Worm (Caenorhabditis elegans) whole organism, mixed stage, embryonic: ENCODE measurements around the gene cln-3.3.
A peak's percentile ranks its signal among the peaks of the same experiment; 100 is the strongest.
"Not testable (repeated sequence)": the region's sequence is repeated elsewhere in the genome, so short reads cannot be mapped to it uniquely, and the experiment has no call there.

Experiments
- M03D4.4 ChIP-seq: sonication (generic microtip); optimal IDR thresholded peaks from 2 replicates; lab custom pipeline; 2017; ENCODE audit warnings: mild to moderate bottlenecking, missing genetic modification characterization, missing compliant biosample characterization
- bed-3 ChIP-seq: fragments of 200-800 bp; sonication (Bioruptor generic); optimal IDR thresholded peaks from 3 replicates; lab custom pipeline; 2018; ENCODE audit warnings: mild to moderate bottlenecking, missing genetic modification characterization, moderate library complexity, missing compliant biosample characterization
- blmp-1 ChIP-seq: fragments of 150-350 bp; optimal IDR thresholded peaks from 2 replicates; lab custom pipeline; 2014; ENCODE audit warnings: missing biosample characterization, missing genetic modification characterization
- ceh-83 ChIP-seq: fragments of 200-800 bp; sonication (Bioruptor generic); optimal IDR thresholded peaks from 2 replicates; lab custom pipeline; 2018; ENCODE audit warnings: mild to moderate bottlenecking, missing genetic modification characterization, missing compliant biosample characterization
- ces-1 ChIP-seq: fragments of 150-350 bp; optimal IDR thresholded peaks from 2 replicates; lab custom pipeline; 2014; ENCODE audit warnings: missing biosample characterization, missing genetic modification reagents, missing genetic modification characterization
- cnd-1 ChIP-seq: fragments of 200-800 bp; sonication (Bioruptor generic); optimal IDR thresholded peaks from 2 replicates; lab custom pipeline; 2018; ENCODE audit warnings: mild to moderate bottlenecking, missing genetic modification characterization, missing compliant biosample characterization
- elt-3 ChIP-seq: fragments of 150-350 bp; optimal IDR thresholded peaks from 2 replicates; lab custom pipeline; 2014; ENCODE audit warnings: missing biosample characterization, missing genetic modification characterization
- flh-1 ChIP-seq: fragments of 200-800 bp; sonication (Bioruptor generic); optimal IDR thresholded peaks from 2 replicates; lab custom pipeline; 2018; ENCODE audit warnings: mild to moderate bottlenecking, missing genetic modification characterization, moderate library complexity, missing compliant biosample characterization
- hlh-1 ChIP-seq: fragments of 150-350 bp; optimal IDR thresholded peaks from 2 replicates; lab custom pipeline; 2014; ENCODE audit warnings: missing biosample characterization, missing genetic modification reagents, missing genetic modification characterization
- lin-13 ChIP-seq: fragments of 150-350 bp; optimal IDR thresholded peaks from 2 replicates; lab custom pipeline; 2014; ENCODE audit warnings: missing biosample characterization, missing genetic modification characterization
- lin-32 ChIP-seq: fragments of 200-800 bp; sonication (Bioruptor generic); optimal IDR thresholded peaks from 2 replicates; lab custom pipeline; 2018; ENCODE audit warnings: mild to moderate bottlenecking, missing genetic modification characterization, missing compliant biosample characterization
- mep-1 ChIP-seq: fragments of 150-350 bp; optimal IDR thresholded peaks from 2 replicates; lab custom pipeline; 2017; ENCODE audit warnings: missing biosample characterization, missing genetic modification reagents, missing genetic modification characterization, inconsistent platforms
- mls-2 ChIP-seq: sonication (generic microtip); optimal IDR thresholded peaks from 2 replicates; lab custom pipeline; 2016; ENCODE audit warnings: mild to moderate bottlenecking, missing genetic modification characterization, moderate library complexity, missing compliant biosample characterization
- nhr-12 ChIP-seq: fragments of 150-350 bp; optimal IDR thresholded peaks from 2 replicates; lab custom pipeline; 2014; ENCODE audit warnings: missing biosample characterization, missing genetic modification characterization
- nhr-237 ChIP-seq: fragments of 150-350 bp; optimal IDR thresholded peaks from 2 replicates; lab custom pipeline; 2014; ENCODE audit warnings: missing biosample characterization, missing genetic modification characterization
- nhr-28 ChIP-seq: fragments of 150-350 bp; optimal IDR thresholded peaks from 2 replicates; lab custom pipeline; 2014; ENCODE audit warnings: missing biosample characterization, missing genetic modification characterization
- nhr-76 ChIP-seq: sonication (generic microtip); optimal IDR thresholded peaks from 2 replicates; lab custom pipeline; 2017; ENCODE audit warnings: missing biosample characterization, missing genetic modification characterization
- pha-4 ChIP-seq: fragments of 150-350 bp; optimal IDR thresholded peaks from 2 replicates; lab custom pipeline; 2018; ENCODE audit warnings: missing biosample characterization, missing genetic modification reagents, missing genetic modification characterization
- sem-2 ChIP-seq: fragments of 200-800 bp; sonication (Bioruptor generic); optimal IDR thresholded peaks from 2 replicates; lab custom pipeline; 2018; ENCODE audit warnings: mild to moderate bottlenecking, missing genetic modification characterization, missing compliant biosample characterization
- snpc-4 ChIP-seq: fragments of 150-350 bp; optimal IDR thresholded peaks from 2 replicates; lab custom pipeline; 2014; ENCODE audit warnings: missing biosample characterization, missing genetic modification characterization
- sptf-1 ChIP-seq: sonication (generic microtip); optimal IDR thresholded peaks from 2 replicates; lab custom pipeline; 2017; ENCODE audit warnings: mild to moderate bottlenecking, missing genetic modification characterization, moderate library complexity, missing compliant biosample characterization
- tbx-8 ChIP-seq: fragments of 200-800 bp; sonication (Bioruptor generic); optimal IDR thresholded peaks from 2 replicates; lab custom pipeline; 2018; ENCODE audit warnings: mild to moderate bottlenecking, missing genetic modification characterization, moderate library complexity, missing compliant biosample characterization
- unc-39 ChIP-seq: fragments of 150-350 bp; optimal IDR thresholded peaks from 2 replicates; lab custom pipeline; 2014; ENCODE audit warnings: missing biosample characterization, missing genetic modification characterization
- unc-62 ChIP-seq: fragments of 150-350 bp; optimal IDR thresholded peaks from 2 replicates; lab custom pipeline; 2014; ENCODE audit warnings: missing biosample characterization, missing genetic modification reagents, missing genetic modification characterization
- zip-8 ChIP-seq: fragments of 150-350 bp; optimal IDR thresholded peaks from 2 replicates; lab custom pipeline; 2014; ENCODE audit warnings: missing biosample characterization, missing genetic modification characterization
- ztf-11 ChIP-seq: fragments of 150-350 bp; optimal IDR thresholded peaks from 2 replicates; lab custom pipeline; 2014; ENCODE audit warnings: missing biosample characterization, missing genetic modification characterization

The cln-3.3 gene

ce11 chrV:8687707-8688106, 4.9 kb downstream of the cln-3.3 start, which contains the start of gene ZC190.8:
Gene ZC190.8 (minus strand): TSS chrV:8687807.
- TF ChIP-seq sptf-1 (tag; lab: Kevin White, UChicago) = no peak
- TF ChIP-seq ceh-83 (GFP tag; lab: Kevin White, UChicago) = no peak

ce11 chrV:8696218-8696617, 13.4 kb downstream of the cln-3.3 start, which contains the start of gene ZC190.10:
Gene ZC190.10 (minus strand): TSS chrV:8696318.
- not testable (repeated sequence) for TF ChIP-seq sem-2; zip-8 (tag; lab: Kevin White, UChicago); unc-62

- TF ChIP-seq unc-39 (tag; lab: Kevin White, UChicago) (no peak), tbx-8 (no peak), flh-1 (GFP tag; lab: Kevin White, UChicago) (no peak), nhr-12 (tag; lab: Kevin White, UChicago) (no peak), nhr-76 (tag; lab: Kevin White, UChicago) (no peak), lin-32 (GFP tag; lab: Kevin White, UChicago) (no peak), mls-2 (tag; lab: Kevin White, UChicago) (no peak), blmp-1 (tag; lab: Kevin White, UChicago) (no peak), sem-2 (no peak), snpc-4 (tag; lab: Kevin White, UChicago) (no peak), ztf-11 (tag; lab: Kevin White, UChicago) (no peak), zip-8 (tag; lab: Kevin White, UChicago) (no peak), bed-3 (GFP tag; lab: Kevin White, UChicago) (no peak), M03D4.4 (tag; lab: Kevin White, UChicago) (no peak), cnd-1 (no peak), hlh-1 (tag; lab: Kevin White, UChicago) (no peak)
Observed at ce11 chrV:8711910-8712309, 29.1 kb downstream of the cln-3.3 start, which contains the start of gene ZC178.2. Gene ZC178.2 (minus strand): TSS chrV:8712010.

- TF ChIP-seq ces-1 (GFP tag; lab: Kevin White, UChicago) = peak; percentile 86
- no peak for TF ChIP-seq sptf-1 (tag; lab: Kevin White, UChicago)
Observed at ce11 chrV:8716175-8716574, 33.3 kb downstream of the cln-3.3 start, which contains the start of gene glr-5. Gene glr-5 (plus strand): TSS chrV:8716495.

ce11 chrV:8718399-8718798, 35.5 kb downstream of the cln-3.3 start:
- no peak for TF ChIP-seq nhr-237
- TF ChIP-seq elt-3 (tag; lab: Kevin White, UChicago) = no peak
- TF ChIP-seq ztf-11 (tag; lab: Kevin White, UChicago) = no peak
- TF ChIP-seq cnd-1 = no peak
- TF ChIP-seq bed-3 (GFP tag; lab: Kevin White, UChicago) = no peak
- no peak for TF ChIP-seq nhr-28
- no peak for TF ChIP-seq tbx-8
- no peak for TF ChIP-seq sptf-1 (tag; lab: Kevin White, UChicago)
- TF ChIP-seq mep-1 (tag; lab: Kevin White, UChicago) = no peak
- no peak for TF ChIP-seq blmp-1 (tag; lab: Kevin White, UChicago)
- no peak for TF ChIP-seq flh-1 (GFP tag; lab: Kevin White, UChicago)
- TF ChIP-seq ceh-83 (GFP tag; lab: Kevin White, UChicago) = no peak

ce11 chrV:8722160-8722559, 39.3 kb downstream of the cln-3.3 start, which contains the start of gene ZC196.8:
Gene ZC196.8 (minus strand): TSS chrV:8722260.
- not testable (repeated sequence) for TF ChIP-seq lin-13, elt-3, pha-4 (tag; lab: Kevin White, UChicago)

- not testable (repeated sequence) for TF ChIP-seq nhr-28; pha-4 (tag; lab: Kevin White, UChicago); zip-8 (tag; lab: Kevin White, UChicago)
- TF ChIP-seq, all 35 proteins: peak for 0; not testable (repeated sequence) for 35
Observed at ce11 chrV:8726228-8726627, 43.4 kb downstream of the cln-3.3 start, which contains the start of gene droe-8. Gene droe-8 (plus strand): TSS chrV:8726528.
